Worm (Caenorhabditis elegans): ENCODE results near the gene ubc-13.

ce11 chrIV:2897644-2898160, 27.8 kb downstream of the ubc-13 start, which contains the start of gene Y54G2A.36:
- TF ChIP-seq ztf-11 (tag; optimal IDR thresholded peaks at IDR 0.05) (no peak), lin-32 (GFP tag; optimal IDR thresholded peaks at IDR 0.05) (no peak), nhr-12 (tag; optimal IDR thresholded peaks at IDR 0.05) (no peak), nhr-237 (tag; optimal IDR thresholded peaks at IDR 0.05) (no peak), pha-4 (tag; optimal IDR thresholded peaks at IDR 0.05) (no peak), nhr-76 (tag; optimal IDR thresholded peaks at IDR 0.05) (no peak), lin-13 (tag; optimal IDR thresholded peaks at IDR 0.05) (no peak)

Measured in whole organism, mixed stage, embryonic.